Worm (Caenorhabditis elegans): ENCODE measurements around the gene F45E1.5.

F45E1.5 gene

DNA sequence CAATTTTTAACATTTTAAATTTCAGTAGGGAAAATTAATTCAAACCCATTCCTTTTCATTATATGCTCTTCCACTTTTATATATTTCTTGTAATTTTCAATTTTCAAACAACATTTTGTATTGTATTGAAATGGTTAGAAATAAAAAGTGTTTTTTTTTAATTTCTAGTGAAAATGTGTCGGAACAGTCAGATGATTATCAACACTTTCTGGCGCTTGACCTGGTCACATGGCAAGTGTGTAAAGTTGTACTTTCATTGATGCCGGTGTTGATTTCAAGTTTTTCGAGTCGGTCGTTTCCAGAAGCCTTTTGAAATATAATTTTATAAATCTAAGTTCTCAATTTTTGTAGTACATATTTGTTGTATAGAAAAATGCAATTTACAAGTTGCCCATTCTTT lies 50.2 kb downstream of the F45E1.5 start:
- peak; percentile 32; the same call in 1 of the 2 replicates for TF ChIP-seq cebp-1 (GFP tag; IDR thresholded peaks at IDR 0.05)
- peak; percentile 50 for TF ChIP-seq cebp-1 (tag; optimal IDR thresholded peaks at IDR 0.05)
- no peak for TF ChIP-seq dpl-1 (GFP tag; optimal IDR thresholded peaks at IDR 0.05)
- peak; percentile 18; the same call in 1 of the 2 replicates for TF ChIP-seq ekl-4 (GFP tag; IDR thresholded peaks at IDR 0.05)
- peak; percentile 49; the same call in 1 of the 2 replicates for TF ChIP-seq nfyb-1 (GFP tag; IDR thresholded peaks at IDR 0.05)
- peak; percentile 19 for TF ChIP-seq somi-1 (GFP tag; optimal IDR thresholded peaks at IDR 0.05)
- TF ChIP-seq lir-1 (GFP tag; conservative IDR thresholded peaks at IDR 0.05) = no peak
- peak; percentile 4 for TF ChIP-seq lin-40 (tag; optimal IDR thresholded peaks at IDR 0.05)
- peak; percentile 27 for TF ChIP-seq nhr-80 (tag; optimal IDR thresholded peaks at IDR 0.05)

DNA sequence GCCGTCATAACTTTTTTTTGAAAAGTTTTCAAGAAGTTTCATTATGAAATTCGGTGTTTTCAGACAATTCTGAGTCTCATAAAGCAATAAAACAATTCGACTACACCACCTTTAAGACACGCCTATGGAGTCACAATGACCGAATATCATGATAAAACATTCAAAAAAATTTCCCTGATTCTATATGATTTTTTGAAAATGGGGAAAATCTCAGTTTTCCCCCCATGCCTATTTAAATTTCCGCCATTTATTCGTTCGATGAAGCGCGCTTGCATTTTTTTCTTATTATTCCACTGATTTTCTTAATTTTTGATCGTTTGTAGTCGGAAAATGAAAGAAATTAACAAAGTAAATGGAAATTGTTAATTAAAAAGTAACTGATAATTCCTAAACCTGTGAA lies 51.0 kb downstream of the F45E1.5 start:
- TF ChIP-seq snpc-1.1 (tag; optimal IDR thresholded peaks at IDR 0.05; ENCODE audit: insufficient read depth) = no peak

DNA sequence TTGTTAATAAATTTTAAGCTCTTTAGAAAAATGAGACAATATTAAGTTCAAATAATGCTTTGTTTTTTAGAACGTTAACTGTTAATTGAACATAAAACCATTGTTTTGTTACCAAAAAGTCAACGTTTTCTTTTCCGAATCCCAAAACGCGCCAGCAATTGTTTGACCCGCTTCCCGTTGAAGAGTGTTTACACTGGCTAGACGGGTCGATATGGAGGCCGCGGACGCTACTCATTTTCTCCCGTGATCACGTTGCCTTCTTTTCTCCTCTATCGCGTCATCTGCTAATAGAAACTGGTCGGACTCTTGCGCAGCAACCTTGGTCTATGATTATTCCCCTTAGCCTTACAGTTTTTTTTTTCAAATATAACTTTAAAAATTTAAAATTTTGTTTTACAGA lies 52.6 kb downstream of the F45E1.5 start, which contains the start of gene C34D10.1:
C34D10.1 (plus strand) TSS at position 400 of the 400 bp plus-strand sequence.
- TF ChIP-seq dpff-1 (tag; optimal IDR thresholded peaks at IDR 0.05) = no peak
- TF ChIP-seq lsl-1 (GFP tag; optimal IDR thresholded peaks at IDR 0.05) = no peak
- TF ChIP-seq rcor-1 (GFP tag; IDR thresholded peaks at IDR 0.05) = peak; percentile 55
- TF ChIP-seq somi-1 (GFP tag; optimal IDR thresholded peaks at IDR 0.05) = peak; percentile 20
- TF ChIP-seq dox-1 (GFP tag; IDR thresholded peaks at IDR 0.05) = peak; percentile 57
- peak; percentile 45 for TF ChIP-seq attf-5 (GFP tag; optimal IDR thresholded peaks at IDR 0.05)
- no peak for TF ChIP-seq egl-18 (GFP tag; IDR thresholded peaks at IDR 0.05)
- TF ChIP-seq pbrm-1 (GFP tag; IDR thresholded peaks at IDR 0.05) = no peak
- TF ChIP-seq chd-7 (tag; optimal IDR thresholded peaks at IDR 0.05) = no peak
- TF ChIP-seq ztf-26 (tag; optimal IDR thresholded peaks at IDR 0.05) = peak; percentile 58
- no peak for TF ChIP-seq ets-4 (GFP tag; optimal IDR thresholded peaks at IDR 0.05)
- peak; percentile 67 for TF ChIP-seq K12H6.12 (tag; optimal IDR thresholded peaks at IDR 0.05)
- no peak for TF ChIP-seq ceh-40 (GFP tag; IDR thresholded peaks at IDR 0.05)
- peak; percentile 48; the same call in 1 of the 2 replicates for TF ChIP-seq B0336.3 (GFP tag; IDR thresholded peaks at IDR 0.05)
- TF ChIP-seq F55B11.4 (tag; optimal IDR thresholded peaks at IDR 0.05; ENCODE audit: borderline replicate concordance, insufficient read depth) = no peak
- TF ChIP-seq tbp1 (GFP tag; optimal IDR thresholded peaks at IDR 0.05) = peak; percentile 37
- no peak for TF ChIP-seq repo-1 (tag; optimal IDR thresholded peaks at IDR 0.05)
- no peak for TF ChIP-seq lag-1 (GFP tag; IDR thresholded peaks at IDR 0.05)
- no peak for TF ChIP-seq B0035.1 (tag; optimal IDR thresholded peaks at IDR 0.05)
- TF ChIP-seq Y56A3A.18 (GFP tag; IDR thresholded peaks at IDR 0.05) = no peak
- TF ChIP-seq cebp-1 (GFP tag; IDR thresholded peaks at IDR 0.05) = peak; percentile 38; the same call in 1 of the 2 replicates
- peak; percentile 65 for TF ChIP-seq cebp-1 (tag; optimal IDR thresholded peaks at IDR 0.05)
- no peak for TF ChIP-seq Y95B8A.8 (GFP tag; IDR thresholded peaks at IDR 0.05)
- TF ChIP-seq lin-54 (GFP tag; optimal IDR thresholded peaks at IDR 0.05) = no peak
- peak; percentile 24 for TF ChIP-seq gei-17 (GFP tag; optimal IDR thresholded peaks at IDR 0.05)
- peak; percentile 40 for TF ChIP-seq nhr-80 (tag; optimal IDR thresholded peaks at IDR 0.05)
- TF ChIP-seq nfyb-1 (GFP tag; IDR thresholded peaks at IDR 0.05) = no peak
- no peak for TF ChIP-seq ccch-3 (GFP tag; optimal IDR thresholded peaks at IDR 0.05)
- no peak for TF ChIP-seq ztf-6 (GFP tag; IDR thresholded peaks at IDR 0.05)
- no peak for TF ChIP-seq hrde-1 (tag; optimal IDR thresholded peaks at IDR 0.05; ENCODE audit: borderline replicate concordance)
- TF ChIP-seq C06A6.2 (GFP tag; conservative IDR thresholded peaks at IDR 0.05) = no peak
- peak; percentile 43 for TF ChIP-seq hmg-1.2 (GFP tag; IDR thresholded peaks at IDR 0.05)
- no peak for TF ChIP-seq let-607 (tag; optimal IDR thresholded peaks at IDR 0.05)
- TF ChIP-seq F22D6.2 (tag; optimal IDR thresholded peaks at IDR 0.05) = no peak
- no peak for TF ChIP-seq lir-1 (GFP tag; conservative IDR thresholded peaks at IDR 0.05)
- TF ChIP-seq athp-1 (tag; optimal IDR thresholded peaks at IDR 0.05) = peak; percentile 15
- peak; percentile 4 for TF ChIP-seq pha-4 (tag; optimal IDR thresholded peaks at IDR 0.05)
- TF ChIP-seq nhr-27 (tag; optimal IDR thresholded peaks at IDR 0.05) = no peak
- TF ChIP-seq hlh-12 (tag; optimal IDR thresholded peaks at IDR 0.05) = no peak
- TF ChIP-seq F39B2.1 (GFP tag; IDR thresholded peaks at IDR 0.05) = no peak
- TF ChIP-seq Y53F4B.3 (GFP tag; IDR thresholded peaks at IDR 0.05) = no peak
